Worm (Caenorhabditis elegans) whole organism, late embryonic: ENCODE results near the gene Y79H2A.3.

ENCODE experiments used
- ceh-9 ChIP-seq: sonication (generic microtip); optimal IDR thresholded peaks from 2 replicates; lab custom pipeline; 2016; ENCODE audit warnings: mild to moderate bottlenecking, missing genetic modification characterization, inconsistent platforms, missing compliant biosample characterization
- fax-1 ChIP-seq: sonication (generic microtip); optimal IDR thresholded peaks from 2 replicates; lab custom pipeline; 2016; ENCODE audit warnings: missing genotype, missing genetic modification characterization, missing compliant biosample characterization

ce11 chrIII:11985066-11985465, 67.0 kb downstream of the Y79H2A.3 start:
- no peak for TF ChIP-seq fax-1 (tag; lab: Kevin White, UChicago)
- TF ChIP-seq ceh-9 (tag; lab: Kevin White, UChicago) = no peak
